Fruit fly (Drosophila melanogaster) whole organism, wandering third instar larva: ENCODE results near the gene CG18132.

ENCODE experiments used
- Dif ChIP-seq: fragments of 200-275, 200-300 bp; sonication (Bioruptor generic); optimal IDR thresholded peaks from 2 replicates; lab custom pipeline; 2018; ENCODE audit warnings: missing biosample characterization, missing genetic modification characterization; ENCODE audit not compliant: partially characterized antibody
- Myc ChIP-seq: fragments of >200 bp; optimal IDR thresholded peaks from 2 replicates; lab custom pipeline; 2017

The CG18132 gene

DNA sequence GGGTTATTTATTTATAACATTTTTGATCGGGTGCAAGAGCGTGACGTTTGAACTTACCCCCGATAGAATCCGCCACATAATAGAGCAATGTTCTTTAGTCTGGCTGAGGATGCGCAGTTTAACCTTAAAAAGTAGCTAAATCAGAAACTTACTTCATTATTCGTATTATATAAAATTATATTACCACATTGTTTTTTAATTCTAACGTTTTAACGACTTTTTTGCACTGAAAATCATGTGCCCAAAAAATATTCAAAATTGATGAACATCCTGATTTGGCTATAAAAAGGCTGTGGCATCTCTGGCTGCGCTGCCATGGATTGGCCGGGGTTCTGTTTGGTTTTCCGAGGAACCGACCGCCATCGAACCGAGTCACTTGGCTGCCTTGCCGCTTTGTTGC is 47.3 kb downstream of the CG18132 start:
- TF ChIP-seq Myc (lab: Kevin White, UChicago) (peak; percentile 3), Dif (GFP tag; lab: Kevin White, UChicago) (no peak)
